Fruit fly (Drosophila melanogaster) whole organism, adult: ENCODE measurements around the gene TrissinR.
A peak's percentile ranks its signal among the peaks of the same experiment; 100 is the strongest.

Source experiments
- CG11617 ChIP-seq: fragments of 200-800 bp; sonication (Bioruptor generic); optimal IDR thresholded peaks from 2 replicates; lab custom pipeline; 2017; ENCODE audit warnings: mild to moderate bottlenecking, missing biosample characterization, missing genetic modification reagents, missing genetic modification characterization
- CG12768 ChIP-seq: fragments of 200-800 bp; sonication (Bioruptor generic); optimal IDR thresholded peaks from 2 replicates; lab custom pipeline; 2017; ENCODE audit warnings: missing biosample characterization, missing genetic modification characterization, mild to moderate bottlenecking, moderate library complexity, missing genetic modification reagents
- CG14711 ChIP-seq: fragments of 200-800 bp; sonication (Bioruptor generic); optimal IDR thresholded peaks from 2 replicates; lab custom pipeline; 2018; ENCODE audit warnings: missing biosample characterization, mild to moderate bottlenecking, missing genetic modification characterization, moderate library complexity
- CG1620 ChIP-seq: fragments of 200-800 bp; sonication (Bioruptor generic); optimal IDR thresholded peaks from 2 replicates; lab custom pipeline; 2016; ENCODE audit warnings: missing biosample characterization, missing genetic modification characterization
- CG7101 ChIP-seq: fragments of 200-800 bp; sonication (Bioruptor generic); optimal IDR thresholded peaks from 2 replicates; lab custom pipeline; 2018; ENCODE audit warnings: missing biosample characterization, mild to moderate bottlenecking, missing genetic modification characterization, moderate library complexity
- Clk ChIP-seq: fragments of 200-800 bp; sonication (Bioruptor generic); optimal IDR thresholded peaks from 2 replicates; lab custom pipeline; 2017; ENCODE audit warnings: missing biosample characterization, missing genetic modification characterization
- Crg-1 ChIP-seq: fragments of 200-800 bp; sonication (Bioruptor generic); optimal IDR thresholded peaks from 2 replicates; lab custom pipeline; 2016; ENCODE audit warnings: missing biosample characterization, missing genetic modification characterization
- Hr96 ChIP-seq: fragments of 200-800 bp; sonication (Bioruptor generic); optimal IDR thresholded peaks from 2 replicates; lab custom pipeline; 2016; ENCODE audit warnings: missing biosample characterization, missing genetic modification characterization
- bab1 ChIP-seq: fragments of 200-800 bp; sonication (Bioruptor generic); optimal IDR thresholded peaks from 3 replicates; lab custom pipeline; 2019; ENCODE audit warnings: missing biosample characterization, mild to moderate bottlenecking, missing genetic modification characterization, moderate library complexity
- cic ChIP-seq: fragments of 200-800 bp; sonication (Bioruptor generic); optimal IDR thresholded peaks from 2 replicates; lab custom pipeline; 2017; ENCODE audit warnings: missing biosample characterization, mild to moderate bottlenecking, missing genetic modification characterization, moderate library complexity
- kay ChIP-seq: fragments of 200-800 bp; sonication (Bioruptor generic); peaks from one replicate; lab custom pipeline; 2016; ENCODE audit warnings: missing biosample characterization, missing genetic modification characterization, borderline replicate concordance
- ovo ChIP-seq: fragments of 200-800 bp; sonication (Bioruptor generic); optimal IDR thresholded peaks from 2 replicates; lab custom pipeline; 2016; ENCODE audit warnings: missing biosample characterization, missing genetic modification characterization
- tj ChIP-seq: fragments of 200-800 bp; sonication (Bioruptor generic); optimal IDR thresholded peaks from 3 replicates; lab custom pipeline; 2017; ENCODE audit warnings: missing biosample characterization, mild to moderate bottlenecking, missing genetic modification characterization, moderate library complexity
- toe ChIP-seq: fragments of 200-800 bp; sonication (Bioruptor generic); optimal IDR thresholded peaks from 2 replicates; lab custom pipeline; 2016; ENCODE audit warnings: missing biosample characterization, missing genetic modification characterization

dm6 chr2L:5797977-5798376 is 25.8 kb upstream of the TrissinR start:
- TF ChIP-seq tj (GFP tag; lab: Kevin White, UChicago) (no peak), Hr96 (no peak), kay (GFP tag; lab: Kevin White, UChicago) (peak; percentile 96), CG1620 (GFP tag; lab: Kevin White, UChicago) (no peak), Clk (GFP tag; lab: Kevin White, UChicago) (no peak), CG11617 (peak; percentile 33), Crg-1 (GFP tag; lab: Kevin White, UChicago) (peak; percentile 55), cic (GFP tag; lab: Kevin White, UChicago) (peak; percentile 33), bab1 (no peak), CG7101 (peak; percentile 80), CG14711 (peak; percentile 59), toe (GFP tag; lab: Kevin White, UChicago) (no peak), ovo (GFP tag; lab: Kevin White, UChicago) (peak; percentile 52), CG12768 (GFP tag; lab: Kevin White, UChicago) (peak; percentile 52)
